Worm (Caenorhabditis elegans): ENCODE results near the gene ced-8.

DNA sequence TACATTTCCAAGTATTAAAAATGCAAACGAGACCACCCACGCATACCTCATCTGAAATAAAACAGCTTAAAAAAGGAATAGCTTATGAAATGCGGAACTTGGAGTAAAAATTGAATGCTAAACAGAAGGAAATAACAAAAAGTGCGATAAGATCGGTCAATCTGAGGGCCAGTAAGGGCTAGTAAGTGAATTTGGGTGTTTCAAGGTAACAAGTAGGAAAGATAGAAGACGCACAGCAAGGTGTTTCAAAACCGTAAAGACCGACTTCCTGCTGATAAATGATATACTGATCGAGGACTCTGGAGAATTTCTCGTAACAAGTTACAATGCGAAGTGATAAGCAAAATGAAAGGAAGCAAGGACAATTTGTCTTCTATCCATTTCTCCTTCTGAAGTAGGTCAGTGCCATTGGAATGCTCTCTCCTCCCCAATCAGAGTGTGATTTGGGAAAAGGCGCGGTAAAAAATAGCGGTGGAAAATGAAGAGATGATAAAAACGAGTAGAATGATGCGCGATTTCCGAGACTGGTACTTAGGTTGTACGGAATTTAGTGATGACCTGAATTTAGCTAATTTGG, 39.0 kb upstream of the ced-8 start, which contains the start of gene dpy-6:
- TF ChIP-seq tbx-2 (tag; optimal IDR thresholded peaks at IDR 0.05) (no peak), nhr-237 (tag; optimal IDR thresholded peaks at IDR 0.05) (no peak), unc-39 (tag; optimal IDR thresholded peaks at IDR 0.05) (no peak), elt-2 (tag; optimal IDR thresholded peaks at IDR 0.05) (no peak), mml-1 (tag; optimal IDR thresholded peaks at IDR 0.05) (no peak), egl-27 (tag; optimal IDR thresholded peaks at IDR 0.05) (no peak), sea-2 (GFP tag; optimal IDR thresholded peaks at IDR 0.05) (no peak), hmg-11 (tag; optimal IDR thresholded peaks at IDR 0.05) (no peak), nhr-28 (tag; optimal IDR thresholded peaks at IDR 0.05) (no peak), fos-1 (tag; optimal IDR thresholded peaks at IDR 0.05) (no peak), unc-62 (GFP tag; optimal IDR thresholded peaks at IDR 0.05) (no peak), zag-1 (tag; optimal IDR thresholded peaks at IDR 0.05) (no peak), ama-1 (optimal IDR thresholded peaks at IDR 0.05) (no peak)
